Fruit fly (Drosophila melanogaster): ENCODE measurements around the gene CG1724.

The CG1724 gene

dm6 chrX:21203241-21203640 is at the start of gene CG1724:
TSS of gene CG1724 (minus strand) at chrX:21203341.
- TF ChIP-seq CG17801 (GFP tag; optimal IDR thresholded peaks at IDR 0.05; ENCODE audit: partially characterized antibody) = no peak

dm6 chrX:21251048-21251447 is 47.9 kb upstream of the CG1724 start, which contains the start of gene CG1722:
TSS of gene CG1722 (minus strand) at chrX:21251148.
- no peak for TF ChIP-seq CG17801 (GFP tag; optimal IDR thresholded peaks at IDR 0.05; ENCODE audit: partially characterized antibody)

- no peak for TF ChIP-seq CG17801 (GFP tag; optimal IDR thresholded peaks at IDR 0.05; ENCODE audit: partially characterized antibody)
Observed at dm6 chrX:21241796-21242208, 38.7 kb upstream of the CG1724 start.

dm6 chrX:21231829-21232228 is 28.7 kb upstream of the CG1724 start:
- no peak for TF ChIP-seq CG17801 (GFP tag; optimal IDR thresholded peaks at IDR 0.05; ENCODE audit: partially characterized antibody)

- no peak for TF ChIP-seq CG17801 (GFP tag; optimal IDR thresholded peaks at IDR 0.05; ENCODE audit: partially characterized antibody)
Observed at dm6 chrX:21226373-21226772, 23.2 kb upstream of the CG1724 start.

dm6 chrX:21217578-21217977 is 14.4 kb upstream of the CG1724 start, which contains the start of gene CG32523:
TSS of gene CG32523 (plus strand) at chrX:21217878.
- no peak for TF ChIP-seq CG17801 (GFP tag; optimal IDR thresholded peaks at IDR 0.05; ENCODE audit: partially characterized antibody)

dm6 chrX:21192953-21193352 is 10.2 kb downstream of the CG1724 start, which contains the start of gene ccb:
TSS of gene ccb (plus strand) at chrX:21193253.
- TF ChIP-seq CG17801 (GFP tag; optimal IDR thresholded peaks at IDR 0.05; ENCODE audit: partially characterized antibody) = no peak
